Worm (Caenorhabditis elegans): ENCODE measurements around the gene T22D1.17.

ce11 chrIV:6954682-6955081 lies 48.9 kb downstream of the T22D1.17 start:
- no peak for TF ChIP-seq snpc-4 (tag; optimal IDR thresholded peaks at IDR 0.05)
- TF ChIP-seq elt-1 (tag; optimal IDR thresholded peaks at IDR 0.05; ENCODE audit: borderline replicate concordance, insufficient read depth): no peak
- no peak for TF ChIP-seq unc-39 (tag; optimal IDR thresholded peaks at IDR 0.05)
- TF ChIP-seq flh-1 (GFP tag; optimal IDR thresholded peaks at IDR 0.05): no peak
- TF ChIP-seq nhr-76 (tag; optimal IDR thresholded peaks at IDR 0.05): no peak
- TF ChIP-seq pha-4 (tag; optimal IDR thresholded peaks at IDR 0.05): no peak
- no peak for TF ChIP-seq lin-13 (tag; optimal IDR thresholded peaks at IDR 0.05)
